Fruit fly (Drosophila melanogaster): ENCODE results near the gene phu.

The phu gene

dm6 chr3R:9513052-9513420 is 18.4 kb downstream of the phu start, which contains the start of the genes Ras85D and Rlb1 (continued):
- no peak for TF ChIP-seq ham (GFP tag; IDR thresholded peaks at IDR 0.05)
- TF ChIP-seq hbn (GFP tag; IDR thresholded peaks at IDR 0.05; ENCODE audit: partially characterized antibody): no peak
- TF ChIP-seq mirr (GFP tag; optimal IDR thresholded peaks at IDR 0.05): peak; percentile 69
- no peak for TF ChIP-seq CG7839 (tag; optimal IDR thresholded peaks at IDR 0.05)
- TF ChIP-seq schlank (tag; optimal IDR thresholded peaks at IDR 0.05): peak; percentile 51
- TF ChIP-seq sens (GFP tag): peak; percentile 94
- no peak for TF ChIP-seq sima (GFP tag; optimal IDR thresholded peaks at IDR 0.05)
- TF ChIP-seq CG1024 (GFP tag; IDR thresholded peaks at IDR 0.05): no peak
- no peak for TF ChIP-seq CG17568 (GFP tag; optimal IDR thresholded peaks at IDR 0.05)
- TF ChIP-seq cas (GFP tag; IDR thresholded peaks at IDR 0.05): no peak
- peak; percentile 72 for TF ChIP-seq Myb (GFP tag; optimal IDR thresholded peaks at IDR 0.05)
- no peak for TF ChIP-seq tgo (GFP tag; IDR thresholded peaks at IDR 0.05)
- TF ChIP-seq ftz-f1 (GFP tag; optimal IDR thresholded peaks at IDR 0.05): no peak
- TF ChIP-seq tna (GFP tag; IDR thresholded peaks at IDR 0.05; ENCODE audit: partially characterized antibody): no peak
- TF ChIP-seq Mad (GFP tag; optimal IDR thresholded peaks at IDR 0.05): peak; percentile 68
- peak; percentile 58 for TF ChIP-seq Bdp1 (GFP tag; optimal IDR thresholded peaks at IDR 0.05)
- TF ChIP-seq CG8281 (tag; optimal IDR thresholded peaks at IDR 0.05): peak; percentile 56
- no peak for TF ChIP-seq ara (GFP tag; IDR thresholded peaks at IDR 0.05)
- peak; percentile 38 for TF ChIP-seq CG11398 (GFP tag; optimal IDR thresholded peaks at IDR 0.05)
- TF ChIP-seq fru (optimal IDR thresholded peaks at IDR 0.05): no peak
- TF ChIP-seq H2.0 (GFP tag; IDR thresholded peaks at IDR 0.05): no peak
- TF ChIP-seq CG3838 (GFP tag; optimal IDR thresholded peaks at IDR 0.05): peak; percentile 61
- no peak for TF ChIP-seq TFAM (GFP tag; optimal IDR thresholded peaks at IDR 0.05)
- TF ChIP-seq dmrt99B (tag; optimal IDR thresholded peaks at IDR 0.05): no peak
- no peak for TF ChIP-seq ap (GFP tag; IDR thresholded peaks at IDR 0.05)
- peak; percentile 53 for TF ChIP-seq ewg (GFP tag; optimal IDR thresholded peaks at IDR 0.05)
- no peak for TF ChIP-seq CG15479 (GFP tag; optimal IDR thresholded peaks at IDR 0.05)
- peak; percentile 81 for TF ChIP-seq CG13894 (tag; optimal IDR thresholded peaks at IDR 0.05)
- no peak for TF ChIP-seq HLH4C (GFP tag; IDR thresholded peaks at IDR 0.05; ENCODE audit: partially characterized antibody)
- peak; percentile 37 for TF ChIP-seq emc (GFP tag; optimal IDR thresholded peaks at IDR 0.05)
- peak; percentile 25 for TF ChIP-seq cato (GFP tag; optimal IDR thresholded peaks at IDR 0.05; ENCODE audit: borderline replicate concordance)
- peak; percentile 69 for TF ChIP-seq CG18476 (GFP tag; optimal IDR thresholded peaks at IDR 0.05)
- TF ChIP-seq nom (GFP tag; optimal IDR thresholded peaks at IDR 0.05): no peak
- no peak for TF ChIP-seq chm (GFP tag; IDR thresholded peaks at IDR 0.05)
- TF ChIP-seq Dbx (GFP tag; IDR thresholded peaks at IDR 0.05): no peak
- peak; percentile 50 for TF ChIP-seq CG12236 (GFP tag; optimal IDR thresholded peaks at IDR 0.05)
- TF ChIP-seq dysf (GFP tag; IDR thresholded peaks at IDR 0.05): no peak
- no peak for TF ChIP-seq gce (GFP tag; IDR thresholded peaks at IDR 0.05)
- TF ChIP-seq Ptx1 (GFP tag; IDR thresholded peaks at IDR 0.05): no peak
- TF ChIP-seq Hey (tag; optimal IDR thresholded peaks at IDR 0.05): no peak
- TF ChIP-seq CG10959 (GFP tag; IDR thresholded peaks at IDR 0.05): no peak
- TF ChIP-seq gcm (GFP tag; optimal IDR thresholded peaks at IDR 0.05): no peak
- TF ChIP-seq otp (GFP tag; IDR thresholded peaks at IDR 0.05): no peak
- TF ChIP-seq CG14667 (GFP tag; IDR thresholded peaks at IDR 0.05): no peak
- peak; percentile 72 to 74 for TF ChIP-seq chif (GFP tag; optimal IDR thresholded peaks at IDR 0.05)
- peak; percentile 87 for TF ChIP-seq CG2116 (GFP tag; optimal IDR thresholded peaks at IDR 0.05)
- TF ChIP-seq tll (GFP tag; optimal IDR thresholded peaks at IDR 0.05): no peak
- peak; percentile 70 for TF ChIP-seq CG10147 (GFP tag; optimal IDR thresholded peaks at IDR 0.05)
- no peak for TF ChIP-seq ATbp (GFP tag; optimal IDR thresholded peaks at IDR 0.05)
- TF ChIP-seq Hmr (GFP tag; optimal IDR thresholded peaks at IDR 0.05): no peak
- no peak for TF ChIP-seq CG6791 (GFP tag; IDR thresholded peaks at IDR 0.05; ENCODE audit: partially characterized antibody)
- no peak for TF ChIP-seq CG9215 (GFP tag; IDR thresholded peaks at IDR 0.05)
